Worm (Caenorhabditis elegans) whole organism, L2 larva: Measurements from ENCODE around the gene C13A2.9.
A peak's percentile ranks its signal among the peaks of the same experiment; 100 is the strongest.

Experiments
- C34F6.9 ChIP-seq: fragments of 150-350 bp; optimal IDR thresholded peaks from 2 replicates; lab custom pipeline; 2014; ENCODE audit warnings: missing biosample characterization, missing genetic modification characterization
- F13H6.1 ChIP-seq: sonication (generic microtip); optimal IDR thresholded peaks from 2 replicates; lab custom pipeline; 2016; ENCODE audit warnings: missing genetic modification characterization, missing compliant biosample characterization
- R02D3.7 ChIP-seq: fragments of 150-350 bp; optimal IDR thresholded peaks from 2 replicates; lab custom pipeline; 2014; ENCODE audit warnings: missing biosample characterization, missing genetic modification characterization
- Y55F3AM.14 ChIP-seq: fragments of 200-800 bp; sonication (Bioruptor generic); optimal IDR thresholded peaks from 2 replicates; lab custom pipeline; 2018; ENCODE audit warnings: mild to moderate bottlenecking, missing genetic modification characterization, missing compliant biosample characterization
- ZK546.5 ChIP-seq: sonication (generic microtip); optimal IDR thresholded peaks from 2 replicates; lab custom pipeline; 2017; ENCODE audit warnings: missing biosample characterization, missing genetic modification characterization
- alr-1 ChIP-seq: fragments of 150-350 bp; optimal IDR thresholded peaks from 2 replicates; lab custom pipeline; 2014; ENCODE audit warnings: missing biosample characterization, missing genetic modification characterization
- aly-2 ChIP-seq: fragments of 150-350 bp; optimal IDR thresholded peaks from 2 replicates; lab custom pipeline; 2014; ENCODE audit warnings: missing biosample characterization, missing genetic modification characterization
- ama-1 ChIP-seq: fragments of 150-350 bp; optimal IDR thresholded peaks from 2 replicates; lab custom pipeline; 2018; ENCODE audit warnings: inconsistent platforms
- blmp-1 ChIP-seq: sonication (generic microtip); optimal IDR thresholded peaks from 2 replicates; lab custom pipeline; 2017; ENCODE audit warnings: missing genetic modification characterization, mild to moderate bottlenecking, missing compliant biosample characterization, antibody characterized with exemption, moderate library complexity; ENCODE audit not compliant: insufficient read depth
- ceh-16 ChIP-seq: fragments of 150-350 bp; optimal IDR thresholded peaks from 2 replicates; lab custom pipeline; 2014; ENCODE audit warnings: missing biosample characterization, missing genetic modification characterization
- ceh-82 ChIP-seq: fragments of 150-350 bp; optimal IDR thresholded peaks from 2 replicates; lab custom pipeline; 2014; ENCODE audit warnings: missing biosample characterization, missing genetic modification characterization
- crh-2 ChIP-seq: sonication (generic microtip); optimal IDR thresholded peaks from 2 replicates; lab custom pipeline; 2017; ENCODE audit warnings: missing biosample characterization, missing genetic modification characterization
- egl-27 ChIP-seq: sonication (generic microtip); optimal IDR thresholded peaks from 3 replicates; lab custom pipeline; 2017; ENCODE audit warnings: missing biosample characterization, missing genetic modification reagents, missing genetic modification characterization
- elt-1 ChIP-seq: fragments of 150-350 bp; optimal IDR thresholded peaks from 2 replicates; lab custom pipeline; 2014; ENCODE audit warnings: missing biosample characterization, missing genetic modification characterization
- elt-3 ChIP-seq: sonication (generic microtip); optimal IDR thresholded peaks from 2 replicates; lab custom pipeline; 2017; ENCODE audit warnings: missing biosample characterization, missing genetic modification characterization
- fos-1 ChIP-seq: fragments of 150-350 bp; optimal IDR thresholded peaks from 2 replicates; lab custom pipeline; 2014; ENCODE audit warnings: missing biosample characterization, missing genetic modification characterization
- gmeb-1 ChIP-seq: fragments of 150-350 bp; optimal IDR thresholded peaks from 2 replicates; lab custom pipeline; 2014; ENCODE audit warnings: missing biosample characterization, missing genetic modification characterization
- lin-11 ChIP-seq: fragments of 150-350 bp; sonication (generic microtip); optimal IDR thresholded peaks from 2 replicates; lab custom pipeline; 2014; ENCODE audit warnings: missing biosample characterization, missing genetic modification characterization, inconsistent platforms, mixed read lengths
- lin-13 ChIP-seq: fragments of 150-350 bp; optimal IDR thresholded peaks from 2 replicates; lab custom pipeline; 2014; ENCODE audit warnings: missing biosample characterization, missing genetic modification reagents, missing genetic modification characterization
- lin-39 ChIP-seq: fragments of 150-350 bp; optimal IDR thresholded peaks from 2 replicates; lab custom pipeline; 2014; ENCODE audit warnings: missing biosample characterization, missing genetic modification reagents, missing genetic modification characterization
- lsy-2 ChIP-seq, 2 experiments: fragments of 150-350 bp in 1 of 2; sonication (generic microtip) in 1 of 2; optimal IDR thresholded peaks; 2 replicates each; lab custom pipeline; 2014 to 2017; ENCODE audit warnings: missing biosample characterization in 2 of 2, missing genetic modification characterization in 2 of 2
- mab-5 ChIP-seq: fragments of 150-350 bp; optimal IDR thresholded peaks from 2 replicates; lab custom pipeline; 2014; ENCODE audit warnings: missing biosample characterization, missing genetic modification characterization
- nhr-11 ChIP-seq: fragments of 150-350 bp; optimal IDR thresholded peaks from 2 replicates; lab custom pipeline; 2014; ENCODE audit warnings: missing biosample characterization, missing genetic modification characterization
- nhr-12 ChIP-seq: fragments of 150-350 bp; optimal IDR thresholded peaks from 2 replicates; lab custom pipeline; 2014; ENCODE audit warnings: missing biosample characterization, missing genetic modification characterization
- nhr-129 ChIP-seq: fragments of 150-350 bp; optimal IDR thresholded peaks from 2 replicates; lab custom pipeline; 2014; ENCODE audit warnings: missing biosample characterization, missing genetic modification characterization
- nhr-21 ChIP-seq: fragments of 150-350 bp; optimal IDR thresholded peaks from 2 replicates; lab custom pipeline; 2014; ENCODE audit warnings: missing biosample characterization, missing genetic modification characterization
- nhr-23 ChIP-seq: fragments of 150-350 bp; optimal IDR thresholded peaks from 2 replicates; lab custom pipeline; 2014; ENCODE audit warnings: missing biosample characterization, missing genetic modification reagents, missing genetic modification characterization
- nhr-237 ChIP-seq: fragments of 150-350 bp; optimal IDR thresholded peaks from 2 replicates; lab custom pipeline; 2014; ENCODE audit warnings: missing biosample characterization, missing genetic modification characterization
- nhr-25 ChIP-seq: fragments of 150-350 bp; sonication (generic microtip); optimal IDR thresholded peaks from 3 replicates; lab custom pipeline; 2014; ENCODE audit warnings: missing biosample characterization, missing genetic modification characterization
- nhr-6 ChIP-seq: fragments of 150-350 bp; optimal IDR thresholded peaks from 2 replicates; lab custom pipeline; 2014; ENCODE audit warnings: missing biosample characterization, missing genetic modification characterization
- peb-1 ChIP-seq: fragments of 150-350 bp; optimal IDR thresholded peaks from 2 replicates; lab custom pipeline; 2014; ENCODE audit warnings: missing biosample characterization, missing genetic modification characterization
- sem-4 ChIP-seq: fragments of 150-350 bp; optimal IDR thresholded peaks from 2 replicates; lab custom pipeline; 2014; ENCODE audit warnings: missing biosample characterization, missing genetic modification reagents, missing genetic modification characterization
- skn-1 ChIP-seq: sonication (generic microtip); optimal IDR thresholded peaks from 2 replicates; lab custom pipeline; 2017; ENCODE audit warnings: missing biosample characterization, missing genetic modification characterization
- sma-3 ChIP-seq: sonication (generic microtip); optimal IDR thresholded peaks from 2 replicates; lab custom pipeline; 2016; ENCODE audit warnings: missing genetic modification reagents, missing genetic modification characterization, missing compliant biosample characterization
- sma-9 ChIP-seq, 2 experiments: fragments of 150-350 bp in 1 of 2; sonication (generic microtip) in 1 of 2; optimal IDR thresholded peaks; 2 replicates each; lab custom pipeline; 2014 to 2016; ENCODE audit warnings: missing genetic modification characterization in 2 of 2, mild to moderate bottlenecking in 1 of 2, missing biosample characterization in 1 of 2, missing compliant biosample characterization in 1 of 2, missing genetic modification reagents in 1 of 2, moderate library complexity in 1 of 2
- snpc-4 ChIP-seq: fragments of 150-350 bp; optimal IDR thresholded peaks from 2 replicates; lab custom pipeline; 2014; ENCODE audit warnings: missing biosample characterization, missing genetic modification characterization
- unc-39 ChIP-seq: fragments of 150-350 bp; optimal IDR thresholded peaks from 2 replicates; lab custom pipeline; 2014; ENCODE audit warnings: missing biosample characterization, missing genetic modification characterization
- unc-55 ChIP-seq: fragments of 150-350 bp; sonication (generic microtip); optimal IDR thresholded peaks from 3 replicates; lab custom pipeline; 2014; ENCODE audit warnings: missing biosample characterization, missing genetic modification reagents, missing genetic modification characterization
- unc-62 ChIP-seq: fragments of 150-350 bp; optimal IDR thresholded peaks from 2 replicates; lab custom pipeline; 2014; ENCODE audit warnings: missing biosample characterization, missing genetic modification reagents, missing genetic modification characterization
- zag-1 ChIP-seq: fragments of 150-350 bp; optimal IDR thresholded peaks from 2 replicates; lab custom pipeline; 2014; ENCODE audit warnings: missing biosample characterization, missing genetic modification characterization
- ztf-4 ChIP-seq: fragments of 150-350 bp; optimal IDR thresholded peaks from 2 replicates; lab custom pipeline; 2014; ENCODE audit warnings: missing biosample characterization, missing genetic modification characterization

C13A2.9 gene

ce11 chrV:7248227-7248953 is 15.6 kb downstream of the C13A2.9 start:
- TF ChIP-seq nhr-25 (tag; lab: Kevin White, UChicago), result peak; percentile 20
- no peak for TF ChIP-seq crh-2 (tag; lab: Kevin White, UChicago)
- TF ChIP-seq peb-1, result no peak
- TF ChIP-seq nhr-12 (tag; lab: Kevin White, UChicago), result no peak
- TF ChIP-seq egl-27, result no peak
- TF ChIP-seq gmeb-1 (tag; lab: Kevin White, UChicago), result no peak
- no peak for TF ChIP-seq mab-5 (tag; lab: Kevin White, UChicago)
- TF ChIP-seq lin-39 (tag; lab: Kevin White, UChicago), result no peak
- TF ChIP-seq sma-9 (GFP tag; optimal IDR thresholded peaks at IDR 0.05; lab: Kevin White, UChicago), result peak; percentile 25
- TF ChIP-seq sma-9 (tag; optimal IDR thresholded peaks at IDR 0.05; lab: Kevin White, UChicago), result no peak
- no peak for TF ChIP-seq lin-13 (GFP tag; lab: Kevin White, UChicago)
- TF ChIP-seq nhr-6 (tag; lab: Kevin White, UChicago), result no peak
- TF ChIP-seq nhr-11 (tag; lab: Kevin White, UChicago), result no peak
- no peak for TF ChIP-seq unc-62 (GFP tag; lab: Kevin White, UChicago)
- TF ChIP-seq, all 48 proteins: peak for 2

- TF ChIP-seq nhr-237 (tag; lab: Kevin White, UChicago) (no peak), alr-1 (tag; lab: Kevin White, UChicago) (no peak), R02D3.7 (tag; lab: Kevin White, UChicago) (no peak), ceh-16 (no peak), Y55F3AM.14 (GFP tag; lab: Kevin White, UChicago) (no peak), ama-1 (no peak), nhr-12 (tag; lab: Kevin White, UChicago) (no peak), unc-39 (tag; lab: Kevin White, UChicago) (no peak), lin-13 (GFP tag; lab: Kevin White, UChicago) (no peak)
Observed at ce11 chrV:7246951-7247350, 17.0 kb downstream of the C13A2.9 start, which contains the start of gene C05C8.7. Gene C05C8.7, minus strand, starts transcription at chrV:7247050.

- no peak for TF ChIP-seq R02D3.7 (tag; lab: Kevin White, UChicago)
- no peak for TF ChIP-seq ztf-4
- TF ChIP-seq C34F6.9 (tag; lab: Kevin White, UChicago), result no peak
- no peak for TF ChIP-seq alr-1 (tag; lab: Kevin White, UChicago)
- TF ChIP-seq lsy-2 (tag; optimal IDR thresholded peaks at IDR 0.05; lab: Kevin White, UChicago), result no peak
- no peak for TF ChIP-seq lin-39 (tag; lab: Kevin White, UChicago)
- no peak for TF ChIP-seq unc-62 (GFP tag; lab: Kevin White, UChicago)
- no peak for TF ChIP-seq nhr-129 (tag; lab: Kevin White, UChicago)
- no peak for TF ChIP-seq sma-9 (GFP tag; optimal IDR thresholded peaks at IDR 0.05; lab: Kevin White, UChicago)
- no peak for TF ChIP-seq sma-9 (tag; optimal IDR thresholded peaks at IDR 0.05; lab: Kevin White, UChicago)
- no peak for TF ChIP-seq skn-1 (tag; lab: Kevin White, UChicago)
- no peak for TF ChIP-seq lin-13 (GFP tag; lab: Kevin White, UChicago)
- no peak for TF ChIP-seq crh-2 (tag; lab: Kevin White, UChicago)
- no peak for TF ChIP-seq blmp-1
- TF ChIP-seq nhr-23 (tag; lab: Kevin White, UChicago), result no peak
- no peak for TF ChIP-seq F13H6.1
- no peak for TF ChIP-seq nhr-25 (tag; lab: Kevin White, UChicago)
- no peak for TF ChIP-seq peb-1
- TF ChIP-seq unc-55 (GFP tag; lab: Kevin White, UChicago), result no peak
Observed at ce11 chrV:7239471-7239870, 24.5 kb downstream of the C13A2.9 start, which contains the start of gene C05C8.1. Gene C05C8.1, plus strand, starts transcription at chrV:7239771.

- TF ChIP-seq C34F6.9 (tag; lab: Kevin White, UChicago) (peak; percentile 79), lin-39 (tag; lab: Kevin White, UChicago) (no peak), fos-1 (tag; lab: Kevin White, UChicago) (peak; percentile 29), nhr-129 (tag; lab: Kevin White, UChicago) (peak; percentile 80), nhr-25 (tag; lab: Kevin White, UChicago) (peak; percentile 85), egl-27 (no peak), nhr-6 (tag; lab: Kevin White, UChicago) (no peak), ama-1 (no peak), ceh-82 (peak; percentile 73), F13H6.1 (peak; percentile 78), elt-1 (tag; lab: Kevin White, UChicago) (no peak), elt-3 (tag; lab: Kevin White, UChicago) (no peak), nhr-237 (tag; lab: Kevin White, UChicago) (peak; percentile 57), ceh-16 (no peak), lsy-2 (tag; optimal IDR thresholded peaks at IDR 0.05; lab: Kevin White, UChicago) (peak; percentile 71 to 88), snpc-4 (tag; lab: Kevin White, UChicago) (peak; percentile 18), mab-5 (tag; lab: Kevin White, UChicago) (peak; percentile 64), peb-1 (no peak), sma-3 (GFP tag; lab: Kevin White, UChicago) (peak; percentile 85), nhr-12 (tag; lab: Kevin White, UChicago) (no peak), nhr-21 (peak; percentile 70), sem-4 (tag; lab: Kevin White, UChicago) (peak; percentile 70), crh-2 (tag; lab: Kevin White, UChicago) (peak; percentile 91), alr-1 (tag; lab: Kevin White, UChicago) (no peak), nhr-11 (tag; lab: Kevin White, UChicago) (no peak), aly-2 (tag; lab: Kevin White, UChicago) (no peak), lin-11 (tag; lab: Kevin White, UChicago) (peak; percentile 88), ZK546.5 (tag; lab: Kevin White, UChicago) (peak; percentile 16), Y55F3AM.14 (GFP tag; lab: Kevin White, UChicago) (no peak), sma-9 (GFP tag; optimal IDR thresholded peaks at IDR 0.05; lab: Kevin White, UChicago) (peak; percentile 77), sma-9 (tag; optimal IDR thresholded peaks at IDR 0.05; lab: Kevin White, UChicago) (no peak), unc-55 (GFP tag; lab: Kevin White, UChicago) (peak; percentile 95), zag-1 (peak; percentile 52)
Observed at ce11 chrV:7237133-7237532, 26.8 kb downstream of the C13A2.9 start, which contains the start of gene hyls-1. Gene hyls-1, plus strand, starts transcription at chrV:7237381.
